Fruit fly (Drosophila melanogaster): ENCODE results near the gene Ir75c.

The Ir75c gene

DNA sequence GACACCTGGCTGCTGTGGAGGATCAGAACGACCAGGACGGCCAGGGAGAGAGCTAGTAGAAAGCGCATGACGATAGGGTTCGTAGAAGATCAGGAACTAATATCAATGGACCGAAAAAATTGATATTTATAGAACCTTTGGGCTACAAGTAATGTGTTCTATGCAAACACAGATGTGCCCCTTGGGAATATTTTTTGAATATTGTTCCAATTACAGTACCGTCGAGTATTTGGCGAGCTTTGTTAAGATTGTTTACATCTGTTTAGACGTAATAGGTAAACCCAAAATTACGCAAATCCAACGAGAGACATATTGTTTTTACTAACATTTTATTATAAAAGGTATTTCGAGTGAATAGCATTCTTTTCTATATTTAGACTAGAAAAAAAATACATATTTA, 12.4 kb upstream of the Ir75c start, which contains the start of gene CG32189:
TSS of gene CG32189 (minus strand) at position 101 of the 400 bp plus-strand sequence.
- TF ChIP-seq CG12236 (GFP tag; optimal IDR thresholded peaks at IDR 0.05) (no peak), CG1529 (GFP tag; optimal IDR thresholded peaks at IDR 0.05) (no peak), Jarid2 (GFP tag; optimal IDR thresholded peaks at IDR 0.05) (no peak), gem (tag; optimal IDR thresholded peaks at IDR 0.05) (no peak), tin (GFP tag; optimal IDR thresholded peaks at IDR 0.05) (no peak), p53 (GFP tag; optimal IDR thresholded peaks at IDR 0.05) (no peak), Stat92E (GFP tag; optimal IDR thresholded peaks at IDR 0.05) (no peak), twi (tag; optimal IDR thresholded peaks at IDR 0.05) (no peak), CG14014 (GFP tag; IDR thresholded peaks at IDR 0.05) (no peak), Neu2 (GFP tag; optimal IDR thresholded peaks at IDR 0.05; ENCODE audit: borderline replicate concordance) (no peak), D (optimal IDR thresholded peaks at IDR 0.05) (no peak), D (GFP tag; optimal IDR thresholded peaks at IDR 0.05) (no peak), BtbVII (GFP tag; optimal IDR thresholded peaks at IDR 0.05) (no peak), eve (GFP tag; optimal IDR thresholded peaks at IDR 0.05) (no peak), Bgb (GFP tag; IDR thresholded peaks at IDR 0.05; ENCODE audit: partially characterized antibody) (no peak), CG17385 (GFP tag; optimal IDR thresholded peaks at IDR 0.05) (no peak), CG13424 (tag; optimal IDR thresholded peaks at IDR 0.05) (no peak), Xrp1 (GFP tag; IDR thresholded peaks at IDR 0.05) (no peak), CG9727 (GFP tag; optimal IDR thresholded peaks at IDR 0.05) (no peak), CG14710 (tag; optimal IDR thresholded peaks at IDR 0.05) (no peak), Spps (tag; optimal IDR thresholded peaks at IDR 0.05) (no peak)

- no peak for TF ChIP-seq Myb (GFP tag; optimal IDR thresholded peaks at IDR 0.05)
Measured at dm6 chr3L:17833525-17833924, 10.9 kb upstream of the Ir75c start, which contains the start of gene CG32188. CG32188 (minus strand) TSS chr3L:17833625.

- TF ChIP-seq dpn (GFP tag; optimal IDR thresholded peaks at IDR 0.05) (no peak), CG6854 (GFP tag; optimal IDR thresholded peaks at IDR 0.05) (no peak), Sry-δ (GFP tag; optimal IDR thresholded peaks at IDR 0.05) (no peak), fru (optimal IDR thresholded peaks at IDR 0.05) (no peak), Ravus (GFP tag; IDR thresholded peaks at IDR 0.05) (no peak), luna (GFP tag; optimal IDR thresholded peaks at IDR 0.05) (no peak), E2f2 (GFP tag; IDR thresholded peaks at IDR 0.05) (no peak), ap (GFP tag; IDR thresholded peaks at IDR 0.05) (no peak), da (GFP tag; optimal IDR thresholded peaks at IDR 0.05) (no peak), CG17612 (GFP tag; IDR thresholded peaks at IDR 0.05) (no peak), schlank (tag; optimal IDR thresholded peaks at IDR 0.05) (no peak), D19A (tag; optimal IDR thresholded peaks at IDR 0.05) (no peak), CG42726 (GFP tag; IDR thresholded peaks at IDR 0.05; ENCODE audit: partially characterized antibody) (no peak), klu (GFP tag; IDR thresholded peaks at IDR 0.05) (no peak), Bdp1 (GFP tag; optimal IDR thresholded peaks at IDR 0.05) (no peak), shn (GFP tag; optimal IDR thresholded peaks at IDR 0.05) (no peak), Fer3 (tag; optimal IDR thresholded peaks at IDR 0.05) (no peak)
Measured at dm6 chr3L:17820093-17820492, 2.5 kb downstream of the Ir75c start, which contains the start of gene Ir75b. Ir75b (minus strand) TSS chr3L:17820193.

Data from whole organism, embryonic.